Worm (Caenorhabditis elegans) whole organism, L4 larva: ENCODE results near the gene drn-1.

Source experiments
- ama-1 ChIP-seq: fragments of 150-350 bp; optimal IDR thresholded peaks from 2 replicates; lab custom pipeline; 2014; ENCODE audit warnings: inconsistent platforms, mixed read lengths
- ceh-44 ChIP-seq: fragments of 200-800 bp; sonication (Bioruptor generic); IDR thresholded peaks from 2 replicates; pipeline ENCODE4 v1.3.6; 2022; ENCODE audit warnings: missing genetic modification reagents, missing genetic modification characterization, missing compliant biosample characterization
- ceh-82 ChIP-seq: sonication (generic microtip); optimal IDR thresholded peaks from 2 replicates; lab custom pipeline; 2017; ENCODE audit warnings: missing biosample characterization, missing genetic modification characterization
- dve-1 ChIP-seq: sonication (generic microtip); optimal IDR thresholded peaks from 2 replicates; lab custom pipeline; 2017; ENCODE audit warnings: antibody characterized with exemption, mild to moderate bottlenecking, missing genetic modification characterization, missing compliant biosample characterization; ENCODE audit not compliant: insufficient read depth
- egl-43 ChIP-seq: fragments of 200-800 bp; sonication (Bioruptor generic); IDR thresholded peaks from 2 replicates; pipeline ENCODE4 v1.3.6; 2022; ENCODE audit warnings: missing genetic modification reagents, missing genetic modification characterization, missing compliant biosample characterization
- nhr-41 ChIP-seq: fragments of 200-800 bp; sonication (Bioruptor generic); IDR thresholded peaks from 2 replicates; pipeline ENCODE4 v1.3.6; 2022; ENCODE audit warnings: missing genetic modification reagents, missing genetic modification characterization, missing compliant biosample characterization
- nhr-6 ChIP-seq: fragments of 150-350 bp; optimal IDR thresholded peaks from 2 replicates; lab custom pipeline; 2014; ENCODE audit warnings: missing biosample characterization, missing genetic modification characterization
- nhr-76 ChIP-seq: fragments of 150-350 bp; optimal IDR thresholded peaks from 2 replicates; lab custom pipeline; 2014; ENCODE audit warnings: missing biosample characterization, missing genetic modification characterization
- snpc-4 ChIP-seq: fragments of 150-350 bp; optimal IDR thresholded peaks from 2 replicates; lab custom pipeline; 2014; ENCODE audit warnings: missing biosample characterization, missing genetic modification characterization
- unc-39 ChIP-seq: sonication (generic microtip); optimal IDR thresholded peaks from 2 replicates; lab custom pipeline; 2017; ENCODE audit warnings: missing biosample characterization, missing genetic modification characterization
- zag-1 ChIP-seq: fragments of 150-350 bp; optimal IDR thresholded peaks from 2 replicates; lab custom pipeline; 2014; ENCODE audit warnings: missing biosample characterization, missing genetic modification characterization

ce11 chrII:5308961-5309360, 37.3 kb upstream of the drn-1 start:
- TF ChIP-seq nhr-6 (no peak), snpc-4 (no peak), ceh-44 (GFP tag; lab: Robert Waterston, UW) (no peak), unc-39 (tag; lab: Kevin White, UChicago) (no peak), nhr-76 (tag; lab: Kevin White, UChicago) (no peak), zag-1 (tag; lab: Kevin White, UChicago) (no peak), ceh-82 (tag; lab: Kevin White, UChicago) (no peak), egl-43 (GFP tag; lab: Robert Waterston, UW) (no peak), ama-1 (no peak), nhr-41 (GFP tag; lab: Robert Waterston, UW) (no peak), dve-1 (tag; lab: Kevin White, UChicago) (no peak)
